Worm (Caenorhabditis elegans) whole organism, dauer: ENCODE measurements around the gene npp-18.
"Not testable (repeated sequence)": the region's sequence is repeated elsewhere in the genome, so short reads cannot be mapped to it uniquely, and the experiment has no call there.

Experiments
- unc-62 ChIP-seq: sonication (generic microtip); optimal IDR thresholded peaks from 2 replicates; lab custom pipeline; 2017; ENCODE audit warnings: missing biosample characterization, missing genetic modification reagents, missing genetic modification characterization

The npp-18 gene

DNA sequence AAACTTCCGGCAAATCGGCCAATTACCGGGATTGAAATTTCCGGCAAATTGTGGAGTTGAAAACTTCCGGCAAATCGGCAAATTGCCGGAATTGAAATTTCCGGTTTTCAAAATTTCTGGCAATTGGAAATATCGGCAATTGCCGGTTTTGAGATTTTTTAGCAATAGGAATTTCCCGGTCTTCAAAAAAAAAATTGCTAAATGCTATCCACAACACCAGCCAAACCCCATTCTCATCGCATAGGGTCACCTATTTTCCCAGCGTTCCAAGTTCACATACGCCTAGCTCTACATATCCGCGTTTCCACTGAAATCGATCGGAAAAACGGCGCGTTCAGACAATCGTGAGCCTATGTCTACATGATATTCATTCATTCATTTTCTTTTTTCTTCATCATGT lies 11.2 kb upstream of the npp-18 start, which contains the start of gene F56A8.8:
F56A8.8 (plus strand) TSS at position 301 of the 400 bp plus-strand sequence.
- TF ChIP-seq unc-62 (GFP tag; lab: Kevin White, UChicago) = no peak

ce11 chrIII:13292971-13293514 lies 3.6 kb upstream of the npp-18 start, which contains the start of gene set-25:
set-25 (minus strand) TSS chrIII:13293090.
- TF ChIP-seq unc-62 (GFP tag; lab: Kevin White, UChicago) = not testable (repeated sequence)

DNA sequence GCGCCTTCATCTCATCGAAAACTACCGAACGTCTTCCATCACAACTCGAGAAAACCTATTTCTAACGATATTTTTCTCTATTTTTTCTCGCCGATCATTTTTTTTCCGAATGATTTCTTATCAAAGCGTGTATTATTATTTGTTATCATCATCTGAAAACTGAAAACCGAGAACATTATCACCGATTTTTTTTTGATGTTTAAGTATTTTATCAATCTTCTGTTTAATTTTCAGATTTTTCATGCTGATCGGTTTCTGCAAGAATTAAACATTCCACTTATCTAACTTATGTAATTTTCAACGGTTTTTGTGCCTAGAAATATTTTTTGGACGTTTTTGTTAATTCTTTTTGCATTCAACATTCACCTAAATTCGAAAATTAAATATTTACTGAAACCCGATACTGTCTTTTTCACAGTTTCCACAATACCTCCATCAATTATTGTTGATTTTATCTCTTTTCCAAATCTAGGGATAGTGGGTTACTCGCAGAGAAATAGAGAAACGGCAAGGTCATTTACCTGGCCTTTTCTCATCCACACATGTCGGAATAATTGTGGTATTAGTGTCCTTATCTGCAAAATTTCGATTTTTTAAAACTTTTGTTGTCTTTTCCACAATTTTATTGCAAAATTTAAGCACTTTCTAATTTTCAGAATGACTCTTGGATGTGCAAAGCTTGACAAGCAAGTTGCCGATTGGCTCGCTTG lies 2.2 kb downstream of the npp-18 start, which contains the start of gene pgm-2:
pgm-2 (plus strand) TSS at position 657 of the 710 bp plus-strand sequence.
- no peak for TF ChIP-seq unc-62 (GFP tag; lab: Kevin White, UChicago)

- TF ChIP-seq unc-62 (GFP tag; lab: Kevin White, UChicago) = no peak
Measured at ce11 chrIII:13301983-13302382, 5.3 kb downstream of the npp-18 start.

- TF ChIP-seq unc-62 (GFP tag; lab: Kevin White, UChicago) = no peak
Measured at ce11 chrIII:13302578-13302977, 5.9 kb downstream of the npp-18 start.

ce11 chrIII:13305537-13305936 lies 8.9 kb downstream of the npp-18 start:
- no peak for TF ChIP-seq unc-62 (GFP tag; lab: Kevin White, UChicago)

ce11 chrIII:13307107-13307506 lies 10.5 kb downstream of the npp-18 start, which contains the start of the genes klp-19 and slc-36.1:
klp-19 (minus strand) TSS chrIII:13307259.
slc-36.1 (plus strand) TSS chrIII:13307502.
- TF ChIP-seq unc-62 (GFP tag; lab: Kevin White, UChicago) = no peak

- TF ChIP-seq unc-62 (GFP tag; lab: Kevin White, UChicago) = no peak
Measured at ce11 chrIII:13310552-13310951, 13.9 kb downstream of the npp-18 start.

DNA sequence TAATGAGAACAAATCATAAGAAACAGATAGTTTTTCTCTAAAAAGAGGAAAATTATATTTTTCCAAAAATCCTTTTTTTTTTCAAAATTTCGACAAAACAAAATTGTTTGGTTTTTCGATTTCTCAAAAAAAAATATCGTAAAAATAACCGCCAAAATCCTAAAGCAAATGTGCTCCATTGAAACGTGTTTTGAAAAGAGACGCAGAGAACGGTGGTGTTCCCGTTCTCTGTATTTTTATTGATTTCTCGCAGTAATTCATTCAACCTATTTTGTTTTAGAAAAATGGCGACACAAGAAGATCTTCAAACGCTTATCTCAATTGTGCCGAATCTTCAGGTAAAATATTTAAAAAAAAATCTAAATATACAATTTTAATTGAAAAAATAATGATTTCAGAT lies 17.1 kb downstream of the npp-18 start, which contains the start of gene Y43F4B.10:
Y43F4B.10 (plus strand) TSS at position 281 of the 400 bp plus-strand sequence.
- no peak for TF ChIP-seq unc-62 (GFP tag; lab: Kevin White, UChicago)

ce11 chrIII:13314636-13315035 lies 18.0 kb downstream of the npp-18 start:
- no peak for TF ChIP-seq unc-62 (GFP tag; lab: Kevin White, UChicago)

DNA sequence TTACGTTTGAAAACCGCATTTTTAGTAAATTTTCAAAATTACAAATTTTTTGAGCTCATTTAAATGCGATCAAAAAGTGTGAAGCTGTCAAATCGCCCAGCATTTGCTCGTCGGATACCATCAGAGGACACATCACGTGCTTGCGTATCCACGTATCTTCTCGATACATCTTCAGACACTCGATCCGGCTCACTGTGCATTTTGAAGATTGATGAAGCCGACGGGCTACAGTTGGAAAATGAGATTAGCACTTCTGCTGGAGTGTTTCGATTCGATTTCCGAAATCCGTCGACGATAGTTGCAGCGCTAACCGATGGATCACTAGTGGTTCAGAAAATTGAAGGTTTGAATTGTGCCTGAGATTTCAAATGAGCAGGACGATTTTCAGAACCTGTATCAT lies 18.4 kb downstream of the npp-18 start, which contains the start of gene dph-7:
dph-7 (plus strand) TSS at position 53 of the 400 bp plus-strand sequence.
- no peak for TF ChIP-seq unc-62 (GFP tag; lab: Kevin White, UChicago)

DNA sequence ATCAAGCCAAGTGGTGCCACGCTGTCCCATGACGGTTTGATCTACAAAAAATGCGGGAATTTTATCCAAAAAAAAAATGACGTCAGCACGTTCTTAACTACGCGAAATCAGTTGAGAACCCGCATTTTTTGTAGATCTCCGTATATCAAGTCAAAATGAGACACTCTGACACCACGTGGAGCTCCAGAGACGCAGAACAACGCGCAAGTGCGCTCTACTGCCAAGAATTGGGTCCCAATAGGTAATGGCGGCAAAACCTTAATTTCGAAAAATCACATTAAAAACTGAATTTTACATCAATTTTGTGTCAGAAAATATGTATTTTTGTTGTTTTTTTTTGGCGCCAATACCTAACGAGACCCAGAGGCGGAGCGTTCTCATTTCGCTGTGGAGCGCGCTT lies 20.3 kb downstream of the npp-18 start:
- no peak for TF ChIP-seq unc-62 (GFP tag; lab: Kevin White, UChicago)

- TF ChIP-seq unc-62 (GFP tag; lab: Kevin White, UChicago) = no peak
Measured at ce11 chrIII:13317383-13317911, 20.8 kb downstream of the npp-18 start.

DNA sequence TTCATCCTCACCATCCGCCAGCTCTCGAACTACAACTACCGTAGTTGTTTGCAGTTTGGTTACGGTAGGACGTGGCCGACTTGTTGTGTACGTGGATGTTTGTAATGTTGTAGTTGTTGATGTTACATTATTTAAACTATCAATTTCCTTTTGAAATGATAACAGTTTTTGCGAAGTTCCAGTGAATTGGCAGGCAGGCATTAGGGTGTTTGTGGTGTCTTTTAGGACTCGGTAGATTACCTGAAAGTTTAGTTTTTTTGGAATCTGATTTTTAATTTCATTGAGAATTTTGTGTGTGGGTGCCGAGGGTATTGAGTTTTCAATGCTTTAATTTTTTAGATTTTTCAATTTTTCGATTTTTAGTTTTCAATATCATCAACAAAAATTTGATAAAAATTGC lies 25.9 kb downstream of the npp-18 start, which contains the start of gene F53A2.11:
F53A2.11 (minus strand) TSS at position 101 of the 400 bp plus-strand sequence.
- no peak for TF ChIP-seq unc-62 (GFP tag; lab: Kevin White, UChicago)

DNA sequence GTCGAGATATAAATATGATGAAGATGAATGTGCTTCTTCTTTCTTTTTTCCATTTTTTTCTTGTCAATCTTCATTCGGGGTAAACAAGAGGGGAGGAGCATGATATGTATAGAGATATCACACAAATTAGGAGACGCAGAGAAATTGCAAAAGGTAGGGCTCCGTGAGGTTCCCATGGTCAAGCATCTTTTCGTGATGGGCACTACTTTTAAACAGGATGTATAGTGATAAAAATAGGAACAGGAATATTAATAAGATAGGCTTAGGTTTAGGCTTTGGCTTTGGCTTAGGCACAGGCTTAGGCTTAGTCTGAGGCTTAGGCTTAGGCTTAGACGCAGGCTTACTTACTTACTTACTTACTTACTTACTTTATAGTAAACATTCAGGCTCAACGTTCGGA lies 28.1 kb downstream of the npp-18 start, which contains the start of gene F53A2.1:
F53A2.1 (minus strand) TSS at position 101 of the 400 bp plus-strand sequence.
- TF ChIP-seq unc-62 (GFP tag; lab: Kevin White, UChicago) = no peak

DNA sequence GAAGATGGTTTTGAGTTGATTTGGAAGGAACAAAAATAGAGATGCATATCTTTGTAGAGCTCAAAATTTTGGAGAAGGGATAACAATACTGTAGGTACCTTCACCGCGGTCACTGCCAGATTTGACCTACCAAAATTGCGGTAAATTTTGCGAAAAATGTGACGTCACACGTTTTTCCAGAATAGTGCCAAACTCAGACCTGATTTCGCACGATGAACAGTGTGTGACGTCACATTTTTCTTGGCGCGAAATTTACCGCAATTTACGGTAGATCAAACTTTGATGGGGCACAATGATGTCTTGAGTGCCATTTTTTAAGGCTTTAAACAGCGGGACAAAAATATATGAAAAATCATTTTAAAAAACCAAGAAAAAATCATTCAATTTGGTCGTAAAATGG lies 32.3 kb downstream of the npp-18 start:
- no peak for TF ChIP-seq unc-62 (GFP tag; lab: Kevin White, UChicago)
